Fruit fly (Drosophila melanogaster) whole organism, embryonic: Measurements from ENCODE around the gene CG43063.

ENCODE experiments used
- CG11398 ChIP-seq: fragments of 200-800 bp; sonication (Bioruptor generic); optimal IDR thresholded peaks from 2 replicates; lab custom pipeline; 2016; ENCODE audit warnings: missing biosample characterization, missing genetic modification characterization
- CG12104 ChIP-seq: fragments of 200-800 bp; sonication (Bioruptor generic); optimal IDR thresholded peaks from 3 replicates; lab custom pipeline; 2016; ENCODE audit warnings: missing biosample characterization, missing genetic modification characterization
- CG12769 ChIP-seq: fragments of 200-800 bp; sonication (Bioruptor generic); optimal IDR thresholded peaks from 2 replicates; lab custom pipeline; 2019; ENCODE audit warnings: missing biosample characterization, mild to moderate bottlenecking, missing genetic modification characterization, moderate library complexity
- CG12942 ChIP-seq: fragments of 200-800 bp; sonication (Bioruptor generic); optimal IDR thresholded peaks from 3 replicates; lab custom pipeline; 2016; ENCODE audit warnings: missing biosample characterization, missing genetic modification characterization
- CG13424 ChIP-seq: fragments of 200-800 bp; sonication (Bioruptor generic); optimal IDR thresholded peaks from 2 replicates; lab custom pipeline; 2019; ENCODE audit warnings: missing biosample characterization, mild to moderate bottlenecking, missing genetic modification characterization, moderate library complexity
- CG14050 ChIP-seq: fragments of 200-800 bp; sonication (Bioruptor generic); IDR thresholded peaks from 3 replicates; pipeline ENCODE4 v1.3.6; 2022; ENCODE audit warnings: missing biosample characterization, missing genetic modification characterization
- CG14860 ChIP-seq: fragments of 200-800 bp; sonication (Bioruptor generic); IDR thresholded peaks from 3 replicates; pipeline ENCODE4 v1.3.6; 2022; ENCODE audit warnings: missing biosample characterization, missing genetic modification characterization; ENCODE audit not compliant: partially characterized antibody
- CG15479 ChIP-seq: fragments of 200-800 bp; sonication (Bioruptor generic); optimal IDR thresholded peaks from 3 replicates; lab custom pipeline; 2019; ENCODE audit warnings: missing biosample characterization, mild to moderate bottlenecking, missing genetic modification characterization, moderate library complexity
- CG15696 ChIP-seq: fragments of 200-800 bp; sonication (Bioruptor generic); optimal IDR thresholded peaks from 2 replicates; lab custom pipeline; 2019; ENCODE audit warnings: missing biosample characterization, mild to moderate bottlenecking, missing genetic modification characterization, moderate library complexity
- CG2129 ChIP-seq: fragments of 200-800 bp; sonication (Bioruptor generic); IDR thresholded peaks from 2 replicates; pipeline ENCODE4 v1.3.6; 2022; ENCODE audit warnings: missing biosample characterization, missing genetic modification characterization; ENCODE audit not compliant: partially characterized antibody
- CG2712 ChIP-seq: fragments of 200-800 bp; optimal IDR thresholded peaks from 3 replicates; lab custom pipeline; 2019; ENCODE audit warnings: missing biosample characterization, mild to moderate bottlenecking, missing genetic modification characterization, moderate library complexity
- CG31441 ChIP-seq: fragments of 200-800 bp; sonication (Bioruptor generic); IDR thresholded peaks from 2 replicates; pipeline ENCODE4 v1.3.6; 2022; ENCODE audit warnings: missing biosample characterization, missing genetic modification characterization
- CG3838 ChIP-seq: fragments of 200-800 bp; sonication (Bioruptor generic); optimal IDR thresholded peaks from 3 replicates; lab custom pipeline; 2016; ENCODE audit warnings: missing biosample characterization, missing genetic modification characterization
- CG4282 ChIP-seq: fragments of 200-800 bp; sonication (Bioruptor generic); optimal IDR thresholded peaks from 2 replicates; lab custom pipeline; 2016; ENCODE audit warnings: missing biosample characterization, missing genetic modification characterization
- CG5953 ChIP-seq: fragments of 200-800 bp; sonication (Bioruptor generic); IDR thresholded peaks from 2 replicates; pipeline ENCODE4 v1.3.6; 2022; ENCODE audit warnings: missing biosample characterization, missing genetic modification characterization
- CG7556 ChIP-seq: fragments of 200-800 bp; sonication (Bioruptor generic); optimal IDR thresholded peaks from 2 replicates; lab custom pipeline; 2017; ENCODE audit warnings: missing biosample characterization, mild to moderate bottlenecking, missing genetic modification characterization
- CG8478 ChIP-seq: fragments of >200 bp; optimal IDR thresholded peaks from 2 replicates; lab custom pipeline; 2018
- CG9797 ChIP-seq: fragments of 200-800 bp; sonication (Bioruptor generic); optimal IDR thresholded peaks from 3 replicates; lab custom pipeline; 2018; ENCODE audit warnings: missing biosample characterization, mild to moderate bottlenecking, missing genetic modification characterization
- CG9932 ChIP-seq: fragments of 200-800 bp; sonication (Bioruptor generic); IDR thresholded peaks from 2 replicates; pipeline ENCODE4 v1.3.6; 2022; ENCODE audit warnings: missing biosample characterization, missing genetic modification characterization
- CoRest ChIP-seq: fragments of 200-800 bp; sonication (Bioruptor generic); optimal IDR thresholded peaks from 3 replicates; lab custom pipeline; 2018; ENCODE audit warnings: missing biosample characterization, mild to moderate bottlenecking, missing genetic modification characterization, moderate library complexity
- Doc3 ChIP-seq: fragments of 200-800 bp; sonication (Bioruptor generic); IDR thresholded peaks from 3 replicates; pipeline ENCODE4 v1.3.6; 2022; ENCODE audit warnings: missing biosample characterization, missing genetic modification characterization; ENCODE audit not compliant: partially characterized antibody
- HmgD ChIP-seq: fragments of 200-800 bp; sonication (Bioruptor generic); optimal IDR thresholded peaks from 3 replicates; lab custom pipeline; 2016; ENCODE audit warnings: missing biosample characterization, missing genetic modification characterization
- Hr78 ChIP-seq, 2 experiments: fragments of 200-800 bp in 1 of 2; fragments of >200 bp in 1 of 2; sonication (Bioruptor generic) in 1 of 2; optimal IDR thresholded peaks; 2 replicates each; lab custom pipeline; 2017 to 2019; ENCODE audit warnings: missing biosample characterization in 2 of 2, missing genetic modification characterization in 2 of 2, mild to moderate bottlenecking in 1 of 2, moderate library complexity in 1 of 2
- Hsf ChIP-seq: fragments of 200-800 bp; sonication (Bioruptor generic); optimal IDR thresholded peaks from 3 replicates; lab custom pipeline; 2016; ENCODE audit warnings: missing biosample characterization, missing genetic modification characterization
- Myb ChIP-seq: fragments of 200-800 bp; sonication (Bioruptor generic); optimal IDR thresholded peaks from 2 replicates; lab custom pipeline; 2016; ENCODE audit warnings: missing biosample characterization, missing genetic modification characterization
- NK7.1 ChIP-seq: fragments of 200-800 bp; sonication (Bioruptor generic); optimal IDR thresholded peaks from 3 replicates; lab custom pipeline; 2016; ENCODE audit warnings: missing biosample characterization, missing genetic modification characterization
- Neu2 ChIP-seq: fragments of 200-800 bp; sonication (Bioruptor generic); optimal IDR thresholded peaks from 3 replicates; lab custom pipeline; 2016; ENCODE audit warnings: missing biosample characterization, missing genetic modification characterization, borderline replicate concordance
- NfI ChIP-seq: fragments of 200-800 bp; sonication (Bioruptor generic); optimal IDR thresholded peaks from 3 replicates; lab custom pipeline; 2018; ENCODE audit warnings: missing biosample characterization, mild to moderate bottlenecking, missing genetic modification characterization, moderate library complexity
- Rx ChIP-seq: fragments of 200-800 bp; sonication (Bioruptor generic); IDR thresholded peaks from 2 replicates; pipeline ENCODE4 v1.3.6; 2022; ENCODE audit warnings: missing biosample characterization, missing genetic modification characterization
- Scr ChIP-seq: fragments of 200-800 bp; sonication (Bioruptor generic); IDR thresholded peaks from 2 replicates; pipeline ENCODE4 v1.3.6; 2022; ENCODE audit warnings: missing biosample characterization, missing genetic modification characterization; ENCODE audit not compliant: partially characterized antibody
- Side ChIP-seq: fragments of 200-800 bp; sonication (Bioruptor generic); optimal IDR thresholded peaks from 2 replicates; lab custom pipeline; 2016; ENCODE audit warnings: missing biosample characterization, missing genetic modification characterization
- Sox100B ChIP-seq: fragments of 200-800 bp; sonication (Bioruptor generic); optimal IDR thresholded peaks from 3 replicates; lab custom pipeline; 2018; ENCODE audit warnings: missing biosample characterization, mild to moderate bottlenecking, missing genetic modification characterization
- Ssrp ChIP-seq: fragments of 200-800 bp; sonication (Bioruptor generic); optimal IDR thresholded peaks from 2 replicates; lab custom pipeline; 2018; ENCODE audit warnings: missing biosample characterization, mild to moderate bottlenecking, missing genetic modification characterization, moderate library complexity
- TFAM ChIP-seq: fragments of 200-800 bp; sonication (Bioruptor generic); optimal IDR thresholded peaks from 2 replicates; lab custom pipeline; 2017; ENCODE audit warnings: missing biosample characterization, missing genetic modification characterization, inconsistent platforms
- amos ChIP-seq: fragments of 200-800 bp; sonication (Bioruptor generic); IDR thresholded peaks from 2 replicates; pipeline ENCODE4 v1.3.6; 2022; ENCODE audit warnings: missing biosample characterization, missing genetic modification characterization; ENCODE audit not compliant: partially characterized antibody
- ara ChIP-seq: fragments of 200-800 bp; sonication (Bioruptor generic); IDR thresholded peaks from 2 replicates; pipeline ENCODE4 v1.3.6; 2022; ENCODE audit warnings: missing biosample characterization, missing genetic modification characterization
- hb ChIP-seq: fragments of 200-800 bp; sonication (Bioruptor generic); IDR thresholded peaks from 3 replicates; pipeline ENCODE4 v1.3.6; 2022; ENCODE audit warnings: missing biosample characterization, missing genetic modification characterization; ENCODE audit not compliant: partially characterized antibody
- inv ChIP-seq: fragments of 200-800 bp; sonication (Bioruptor generic); IDR thresholded peaks from 2 replicates; pipeline ENCODE4 v1.3.6; 2022; ENCODE audit warnings: missing biosample characterization, missing genetic modification characterization; ENCODE audit not compliant: partially characterized antibody
- jigr1 ChIP-seq: fragments of 200-800 bp; sonication (Bioruptor generic); IDR thresholded peaks from 3 replicates; pipeline ENCODE4 v1.3.6; 2022; ENCODE audit warnings: missing biosample characterization, missing genetic modification characterization
- mam ChIP-seq: fragments of 200-800 bp; sonication (Bioruptor generic); optimal IDR thresholded peaks from 3 replicates; lab custom pipeline; 2016; ENCODE audit warnings: missing biosample characterization, missing genetic modification characterization
- pfk ChIP-seq: fragments of 200-800 bp; sonication (Bioruptor generic); optimal IDR thresholded peaks from 2 replicates; lab custom pipeline; 2018; ENCODE audit warnings: missing biosample characterization, mild to moderate bottlenecking, missing genetic modification characterization, moderate library complexity
- salm ChIP-seq: fragments of 200-800 bp; sonication (Bioruptor generic); optimal IDR thresholded peaks from 2 replicates; lab custom pipeline; 2018; ENCODE audit warnings: missing biosample characterization, mild to moderate bottlenecking, missing genetic modification characterization
- sens ChIP-seq: fragments of 200-800 bp; sonication (Bioruptor generic); peaks from one replicate; lab custom pipeline; 2016; ENCODE audit warnings: missing biosample characterization, missing genetic modification characterization
- sna ChIP-seq: fragments of 200-800 bp; sonication (Bioruptor generic); IDR thresholded peaks from 2 replicates; pipeline ENCODE4 v1.3.6; 2022; ENCODE audit warnings: missing biosample characterization, missing genetic modification characterization; ENCODE audit not compliant: partially characterized antibody
- tna ChIP-seq: fragments of 200-800 bp; sonication (Bioruptor generic); IDR thresholded peaks from 2 replicates; pipeline ENCODE4 v1.3.6; 2022; ENCODE audit warnings: missing biosample characterization, missing genetic modification characterization; ENCODE audit not compliant: partially characterized antibody
- trem ChIP-seq: fragments of 200-800 bp; optimal IDR thresholded peaks from 3 replicates; lab custom pipeline; 2019; ENCODE audit warnings: missing biosample characterization, mild to moderate bottlenecking, missing genetic modification characterization, moderate library complexity
- unc-4 ChIP-seq: fragments of 200-800 bp; sonication (Bioruptor generic); IDR thresholded peaks from 2 replicates; pipeline ENCODE4 v1.3.6; 2022; ENCODE audit warnings: missing biosample characterization, missing genetic modification characterization; ENCODE audit not compliant: partially characterized antibody
- zen2 ChIP-seq: fragments of 200-800 bp; sonication (Bioruptor generic); IDR thresholded peaks from 3 replicates; pipeline ENCODE4 v1.3.6; 2022; ENCODE audit warnings: missing biosample characterization, missing genetic modification characterization; ENCODE audit not compliant: partially characterized antibody

Gene CG43063

dm6 chr3R:13051942-13052693 lies 33.9 kb upstream of the CG43063 start, which contains the start of gene pic (continued):
- TF ChIP-seq CG9797 (GFP tag; lab: Kevin White, UChicago) (peak; percentile 87), HmgD (GFP tag; lab: Kevin White, UChicago) (peak; percentile 26), mam (peak; percentile 6), CG7556 (GFP tag; lab: Kevin White, UChicago) (no peak), Scr (GFP tag; lab: Robert Waterston, UW) (peak; percentile 87), CG12104 (GFP tag; lab: Kevin White, UChicago) (no peak), CG13424 (tag; lab: Kevin White, UChicago) (no peak), CG4282 (no peak), CG5953 (no peak), unc-4 (peak; percentile 72), Doc3 (GFP tag; lab: Robert Waterston, UW) (peak; percentile 76), Rx (GFP tag; lab: Robert Waterston, UW) (no peak), CoRest (tag; lab: Kevin White, UChicago) (peak; percentile 52), Hr78 (GFP tag; optimal IDR thresholded peaks at IDR 0.05; lab: Kevin White, UChicago) (no peak), Sox100B (GFP tag; lab: Kevin White, UChicago) (no peak), trem (tag; lab: Kevin White, UChicago) (peak; percentile 79), pfk (GFP tag; lab: Kevin White, UChicago) (no peak), zen2 (peak; percentile 33; the same call in 1 of the 3 replicates), NK7.1 (GFP tag; lab: Kevin White, UChicago) (no peak), sna (peak; percentile 80), CG3838 (no peak), CG11398 (no peak), Side (GFP tag; lab: Kevin White, UChicago) (peak; percentile 18), salm (tag; lab: Kevin White, UChicago) (no peak), Hsf (peak; percentile 9), Ssrp (tag; lab: Kevin White, UChicago) (no peak), CG2712 (tag; lab: Kevin White, UChicago) (peak; percentile 28), CG15696 (tag; lab: Kevin White, UChicago) (no peak), tna (GFP tag; lab: Robert Waterston, UW) (peak; percentile 51), CG2129 (peak; percentile 69), CG15479 (GFP tag; lab: Kevin White, UChicago) (no peak), Myb (GFP tag; lab: Kevin White, UChicago) (peak; percentile 77), CG9932 (no peak), sens (peak; percentile 74), jigr1 (no peak), ara (GFP tag; lab: Robert Waterston, UW) (no peak), CG12769 (tag; lab: Kevin White, UChicago) (no peak), amos (GFP tag; lab: Robert Waterston, UW) (peak; percentile 75), NfI (GFP tag; lab: Kevin White, UChicago) (no peak), CG31441 (GFP tag; lab: Robert Waterston, UW) (peak; percentile 9; the same call in 1 of the 2 replicates), inv (GFP tag; lab: Robert Waterston, UW) (peak; percentile 65), CG8478 (no peak), Neu2 (GFP tag; lab: Kevin White, UChicago) (no peak), TFAM (GFP tag; lab: Kevin White, UChicago) (no peak), CG12942 (GFP tag; lab: Kevin White, UChicago) (no peak), hb (peak; percentile 21; the same call in 1 of the 3 replicates), CG14050 (no peak), CG14860 (GFP tag; lab: Robert Waterston, UW) (peak; percentile 84)
